Worm (Caenorhabditis elegans) whole organism, early embryonic: ENCODE measurements around the gene fbxc-51.

Experiments
- B0310.2 ChIP-seq: sonication (generic microtip); optimal IDR thresholded peaks from 2 replicates; lab custom pipeline; 2016; ENCODE audit warnings: mild to moderate bottlenecking, missing genetic modification characterization, missing compliant biosample characterization
- ama-1 ChIP-seq: fragments of 150-350 bp; optimal IDR thresholded peaks from 2 replicates; lab custom pipeline; 2014
- ceh-36 ChIP-seq: sonication (generic microtip); optimal IDR thresholded peaks from 2 replicates; lab custom pipeline; 2016; ENCODE audit warnings: missing genetic modification characterization, inconsistent platforms, missing compliant biosample characterization
- ets-7 ChIP-seq: sonication (generic microtip); optimal IDR thresholded peaks from 2 replicates; lab custom pipeline; 2016; ENCODE audit warnings: missing genotype, missing genetic modification characterization, missing compliant biosample characterization
- flt-1 ChIP-seq: fragments of 200-800 bp; sonication (Bioruptor generic); IDR thresholded peaks from 2 replicates; pipeline ENCODE4 v1.3.6; 2022; ENCODE audit warnings: missing genetic modification characterization, missing compliant biosample characterization
- tra-4 ChIP-seq: sonication (generic microtip); optimal IDR thresholded peaks from 2 replicates; lab custom pipeline; 2017; ENCODE audit warnings: missing genetic modification characterization, missing compliant biosample characterization

ce11 chrII:915206-915605 is 46.6 kb downstream of the fbxc-51 start:
- TF ChIP-seq ets-7 (tag; lab: Kevin White, UChicago) (no peak), tra-4 (tag; lab: Kevin White, UChicago) (no peak), ama-1 (lab: Kevin White, UChicago) (no peak), flt-1 (GFP tag; lab: Robert Waterston, UW) (no peak), ceh-36 (tag; lab: Kevin White, UChicago) (no peak), B0310.2 (no peak)
